Worm (Caenorhabditis elegans) whole organism, L4 larva: ENCODE data around the gene R31.2.

Experiments used
- lin-38 ChIP-seq: fragments of 200-800 bp; sonication (Bioruptor generic); IDR thresholded peaks from 2 replicates; pipeline ENCODE4 v1.3.6; 2022; ENCODE audit warnings: missing genetic modification reagents, missing genetic modification characterization, missing compliant biosample characterization
- mdl-1 ChIP-seq, 2 experiments: fragments of 150-350 bp in 1 of 2; sonication (generic microtip) in 1 of 2; optimal IDR thresholded peaks; 2 replicates each; lab custom pipeline; 2014 to 2017; ENCODE audit warnings: missing biosample characterization in 2 of 2, missing genetic modification characterization in 2 of 2
- nhr-41 ChIP-seq: fragments of 200-800 bp; sonication (Bioruptor generic); IDR thresholded peaks from 2 replicates; pipeline ENCODE4 v1.3.6; 2022; ENCODE audit warnings: missing genetic modification reagents, missing genetic modification characterization, missing compliant biosample characterization
- nhr-77 ChIP-seq: fragments of 150-350 bp; optimal IDR thresholded peaks from 2 replicates; lab custom pipeline; 2014; ENCODE audit warnings: missing biosample characterization, missing genetic modification characterization
- pqm-1 ChIP-seq: sonication (generic microtip); optimal IDR thresholded peaks from 2 replicates; lab custom pipeline; 2017; ENCODE audit warnings: missing biosample characterization, missing genetic modification characterization
- unc-130 ChIP-seq: sonication (generic microtip); optimal IDR thresholded peaks from 2 replicates; lab custom pipeline; 2016; ENCODE audit warnings: missing genetic modification reagents, missing genetic modification characterization, missing compliant biosample characterization

DNA sequence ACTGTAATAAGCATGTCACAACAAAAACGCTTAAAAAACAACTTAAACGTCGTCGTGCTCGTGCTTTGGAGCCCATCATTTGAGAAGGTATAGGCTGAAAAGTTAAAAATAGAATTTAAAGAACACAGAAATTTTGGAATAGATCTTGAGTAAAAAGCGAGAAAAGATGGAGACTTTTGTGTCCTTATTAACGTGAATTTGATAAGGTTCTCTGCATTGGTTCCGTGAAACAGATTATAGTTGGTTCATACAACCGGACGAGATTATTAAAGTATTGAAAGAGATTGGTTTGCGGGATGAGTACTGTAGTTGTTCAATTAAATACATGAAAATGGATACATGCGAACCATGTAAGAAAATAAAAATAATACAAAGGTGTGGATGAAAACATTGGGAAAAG, 20.3 kb downstream of the R31.2 start, which contains the start of gene gpla-1:
- TF ChIP-seq unc-130 (GFP tag; lab: Kevin White, UChicago): no peak
- no peak for TF ChIP-seq mdl-1 (tag; optimal IDR thresholded peaks at IDR 0.05; lab: Kevin White, UChicago)
- no peak for TF ChIP-seq nhr-77 (tag; lab: Kevin White, UChicago)
- no peak for TF ChIP-seq nhr-41 (GFP tag; lab: Robert Waterston, UW)
- no peak for TF ChIP-seq lin-38
- no peak for TF ChIP-seq pqm-1 (tag; lab: Kevin White, UChicago)
